Fruit fly (Drosophila melanogaster): ENCODE measurements around the gene nudE.

Gene nudE

DNA sequence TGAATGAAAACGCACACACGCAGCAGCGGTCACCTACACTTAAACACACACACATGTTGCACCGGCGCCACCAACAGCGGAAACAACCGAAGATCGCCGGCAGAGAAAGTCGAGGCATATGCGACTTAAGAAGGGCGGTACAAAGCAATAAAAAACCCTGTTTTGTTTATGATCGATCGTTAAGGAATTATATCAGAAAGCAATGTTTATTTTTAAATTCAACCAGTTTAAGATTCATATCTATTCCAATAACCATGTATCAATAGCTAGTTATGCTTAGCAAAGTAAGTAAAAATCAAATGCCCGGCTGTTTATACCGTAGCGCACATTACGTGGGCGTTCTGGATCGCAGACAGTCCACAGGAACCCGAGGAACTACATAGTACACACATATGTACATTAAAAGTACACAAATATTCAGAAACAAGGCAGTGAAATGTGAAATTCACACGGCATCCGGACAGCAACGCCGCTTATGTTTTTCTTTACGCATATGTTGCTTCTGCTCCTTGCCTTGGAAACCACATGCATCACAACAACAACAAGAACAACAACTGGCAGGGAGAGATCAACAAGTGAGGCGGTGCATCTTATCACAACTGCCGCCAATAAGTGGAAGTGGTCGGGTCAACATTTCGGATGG is 43.1 kb upstream of the nudE start:
- TF ChIP-seq dsf (GFP tag; optimal IDR thresholded peaks at IDR 0.05; ENCODE audit: borderline replicate concordance) (peak; percentile 37), h (GFP tag; optimal IDR thresholded peaks at IDR 0.05) (peak; percentile 98), rgr (GFP tag; optimal IDR thresholded peaks at IDR 0.05) (peak; percentile 92), psq (GFP tag; optimal IDR thresholded peaks at IDR 0.05) (peak; percentile 84), dmrt93B (GFP tag; optimal IDR thresholded peaks at IDR 0.05) (peak; percentile 91), OdsH (GFP tag; optimal IDR thresholded peaks at IDR 0.05) (peak; percentile 93), CG9705 (GFP tag; optimal IDR thresholded peaks at IDR 0.05) (peak; percentile 91), N (GFP tag; optimal IDR thresholded peaks at IDR 0.05) (no peak), fru (GFP tag; optimal IDR thresholded peaks at IDR 0.05) (peak; percentile 98), Dfd (GFP tag; optimal IDR thresholded peaks at IDR 0.05) (no peak), br (GFP tag; optimal IDR thresholded peaks at IDR 0.05) (peak; percentile 97), Rel (GFP tag; optimal IDR thresholded peaks at IDR 0.05) (peak; percentile 74), Rel (tag; optimal IDR thresholded peaks at IDR 0.05) (peak; percentile 64), Hnf4 (GFP tag; optimal IDR thresholded peaks at IDR 0.05) (peak; percentile 89), Myc (optimal IDR thresholded peaks at IDR 0.05) (no peak), CrebA (GFP tag; optimal IDR thresholded peaks at IDR 0.05; ENCODE audit: borderline replicate concordance) (no peak), brk (GFP tag; optimal IDR thresholded peaks at IDR 0.05) (peak; percentile 55), HLH106 (tag; optimal IDR thresholded peaks at IDR 0.05) (peak; percentile 94), Abd-B (GFP tag; optimal IDR thresholded peaks at IDR 0.05) (no peak), jim (GFP tag; optimal IDR thresholded peaks at IDR 0.05) (no peak), ey (GFP tag; optimal IDR thresholded peaks at IDR 0.05) (peak; percentile 95), sv (GFP tag; optimal IDR thresholded peaks at IDR 0.05) (peak; percentile 96), Mio (GFP tag; optimal IDR thresholded peaks at IDR 0.05) (peak; percentile 56), CG32264 (GFP tag; optimal IDR thresholded peaks at IDR 0.05) (peak; percentile 94), lola (GFP tag; optimal IDR thresholded peaks at IDR 0.05) (no peak), Sp1 (GFP tag; optimal IDR thresholded peaks at IDR 0.05) (peak; percentile 93), Jra (GFP tag; optimal IDR thresholded peaks at IDR 0.05) (peak; percentile 83), sage (GFP tag; optimal IDR thresholded peaks at IDR 0.05) (peak; percentile 82), woc (GFP tag; optimal IDR thresholded peaks at IDR 0.05) (peak; percentile 91), foxo (GFP tag; optimal IDR thresholded peaks at IDR 0.05) (peak; percentile 81 to 97)

DNA sequence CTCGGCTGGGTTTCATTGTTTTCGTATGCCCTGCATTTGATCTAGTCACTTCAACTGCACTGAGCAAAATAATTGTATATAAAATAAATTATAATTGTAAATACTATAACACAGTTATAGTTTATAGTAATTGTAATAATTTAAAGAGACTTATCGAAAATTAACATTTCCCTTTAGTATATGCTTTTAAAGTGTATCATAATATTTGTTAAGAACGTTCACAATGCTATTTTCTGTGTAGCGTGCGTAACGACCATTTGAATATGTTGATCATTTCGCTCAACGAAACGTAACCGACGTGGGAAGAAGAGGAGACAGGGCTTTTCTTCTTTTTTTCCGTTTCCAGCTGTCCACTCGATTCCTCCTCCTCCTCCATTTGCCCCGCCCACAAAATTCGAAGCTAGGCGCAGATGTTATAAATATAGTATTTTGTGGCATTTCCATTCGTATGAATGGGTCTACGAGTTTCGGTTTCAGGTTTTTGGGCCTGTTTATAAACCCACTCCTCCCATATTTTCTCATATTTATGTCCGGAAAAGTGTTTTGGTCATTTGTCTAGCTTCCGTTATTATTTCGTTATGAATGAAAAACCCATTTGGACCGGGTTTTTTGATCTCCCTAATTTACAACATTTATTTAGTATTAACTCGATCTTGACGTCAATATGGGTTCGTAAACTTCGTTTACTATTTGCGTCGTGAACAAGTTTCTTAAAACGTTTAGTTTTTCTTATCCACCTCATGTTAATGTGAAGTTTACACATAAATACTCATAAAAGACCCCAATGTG is 42.4 kb upstream of the nudE start:
- TF ChIP-seq h (GFP tag; optimal IDR thresholded peaks at IDR 0.05), result peak; percentile 13
- peak; percentile 3 for TF ChIP-seq rgr (GFP tag; optimal IDR thresholded peaks at IDR 0.05)
- TF ChIP-seq GATAd (GFP tag; optimal IDR thresholded peaks at IDR 0.05), result no peak
- peak; percentile 47 for TF ChIP-seq HLH106 (tag; optimal IDR thresholded peaks at IDR 0.05)
- TF ChIP-seq foxo (GFP tag; optimal IDR thresholded peaks at IDR 0.05), result peak in 1 of 2 experiments; percentile 7
- TF ChIP-seq Hr83 (GFP tag; optimal IDR thresholded peaks at IDR 0.05; ENCODE audit: poor library complexity, severe bottlenecking), result peak; percentile 6
- TF ChIP-seq jim (GFP tag; optimal IDR thresholded peaks at IDR 0.05), result no peak

DNA sequence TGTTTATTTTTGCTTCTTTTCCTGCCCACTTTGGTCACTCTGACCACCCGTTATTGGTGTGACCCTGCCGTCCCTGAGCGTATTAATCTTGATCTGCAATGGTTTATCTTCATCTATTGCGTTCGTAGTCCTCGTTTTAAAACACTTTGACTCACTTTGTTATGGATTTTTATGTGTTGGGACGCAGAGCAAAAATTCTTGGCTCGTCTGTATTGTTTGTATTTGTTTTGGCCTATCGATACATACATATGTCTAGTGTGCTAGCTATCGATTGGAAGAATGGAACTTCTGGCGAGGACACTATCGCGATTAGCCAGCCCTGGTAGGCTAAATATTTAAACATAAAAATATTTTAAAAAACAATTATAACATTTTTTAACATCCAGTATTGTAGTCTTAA is 39.4 kb upstream of the nudE start, which contains the start of gene CG10809:
Gene CG10809, minus strand, starts transcription at position 266 of the 400 bp plus-strand sequence.
- peak; percentile 23 for TF ChIP-seq HLH106 (tag; optimal IDR thresholded peaks at IDR 0.05)
- TF ChIP-seq dsf (GFP tag; optimal IDR thresholded peaks at IDR 0.05; ENCODE audit: borderline replicate concordance), result peak; percentile 30
- TF ChIP-seq rgr (GFP tag; optimal IDR thresholded peaks at IDR 0.05), result peak; percentile 39
- peak; percentile 28 for TF ChIP-seq Sp1 (GFP tag; optimal IDR thresholded peaks at IDR 0.05)
- no peak for TF ChIP-seq usp (GFP tag; optimal IDR thresholded peaks at IDR 0.05)
- TF ChIP-seq h (GFP tag; optimal IDR thresholded peaks at IDR 0.05), result peak; percentile 59
- TF ChIP-seq dmrt93B (GFP tag; optimal IDR thresholded peaks at IDR 0.05), result no peak
- peak; percentile 55 for TF ChIP-seq woc (GFP tag; optimal IDR thresholded peaks at IDR 0.05)
- TF ChIP-seq Jra (GFP tag; optimal IDR thresholded peaks at IDR 0.05), result peak; percentile 29
- no peak for TF ChIP-seq lola (GFP tag; optimal IDR thresholded peaks at IDR 0.05)
- TF ChIP-seq foxo (GFP tag; optimal IDR thresholded peaks at IDR 0.05), result peak in 1 of 2 experiments; percentile 10
- no peak for TF ChIP-seq Dfd (GFP tag; optimal IDR thresholded peaks at IDR 0.05)
- peak; percentile 23 for TF ChIP-seq CG9705 (GFP tag; optimal IDR thresholded peaks at IDR 0.05)
- no peak for TF ChIP-seq GATAd (GFP tag; optimal IDR thresholded peaks at IDR 0.05)
- no peak for TF ChIP-seq Vsx2 (GFP tag; optimal IDR thresholded peaks at IDR 0.05; ENCODE audit: partially characterized antibody)
- peak; percentile 52 for TF ChIP-seq Hnf4 (GFP tag; optimal IDR thresholded peaks at IDR 0.05)
- TF ChIP-seq ey (GFP tag; optimal IDR thresholded peaks at IDR 0.05), result peak; percentile 6
- TF ChIP-seq psq (GFP tag; optimal IDR thresholded peaks at IDR 0.05), result peak; percentile 10
- no peak for TF ChIP-seq CG32264 (GFP tag; optimal IDR thresholded peaks at IDR 0.05)
- TF ChIP-seq Hr83 (GFP tag; optimal IDR thresholded peaks at IDR 0.05; ENCODE audit: poor library complexity, severe bottlenecking), result peak; percentile 41
- no peak for TF ChIP-seq Rel (GFP tag; optimal IDR thresholded peaks at IDR 0.05)
- TF ChIP-seq Rel (tag; optimal IDR thresholded peaks at IDR 0.05), result peak; percentile 23
- TF ChIP-seq OdsH (GFP tag; optimal IDR thresholded peaks at IDR 0.05), result no peak
- no peak for TF ChIP-seq N (GFP tag; optimal IDR thresholded peaks at IDR 0.05)
